Worm (Caenorhabditis elegans): ENCODE results near the gene str-90.

DNA sequence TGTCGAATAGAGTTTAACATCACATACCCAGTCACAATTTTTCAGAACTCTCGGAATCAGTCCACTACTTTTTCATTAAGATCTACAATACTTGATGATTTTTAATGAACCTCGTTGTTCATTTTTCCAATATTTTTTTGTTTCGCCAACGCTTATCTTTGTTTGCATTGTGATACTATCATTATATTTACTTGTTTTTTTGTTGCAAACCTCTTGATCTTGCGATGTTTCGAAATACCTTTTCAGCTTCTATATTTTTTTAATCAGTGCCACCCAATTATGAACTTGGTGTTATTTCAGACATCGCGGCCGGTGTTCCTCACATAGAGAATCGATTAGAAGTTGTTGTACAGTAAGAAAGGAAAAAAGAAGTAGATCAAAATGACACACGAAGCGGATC lies 5.6 kb downstream of the str-90 start, which contains the start of gene myo-5:
- no peak for TF ChIP-seq ama-1 (optimal IDR thresholded peaks at IDR 0.05)
- no peak for TF ChIP-seq tbx-37 (GFP tag; conservative IDR thresholded peaks at IDR 0.05)
- TF ChIP-seq flt-1 (GFP tag; IDR thresholded peaks at IDR 0.05), result no peak
- TF ChIP-seq aly-1 (tag; optimal IDR thresholded peaks at IDR 0.05), result no peak
- TF ChIP-seq scrt-1 (GFP tag; IDR thresholded peaks at IDR 0.05), result no peak

Measured in whole organism, early embryonic.